Worm (Caenorhabditis elegans) whole organism, mixed stage, embryonic: Measurements from ENCODE around the gene odr-10.

Experiments used
- lin-32 ChIP-seq: fragments of 200-800 bp; sonication (Bioruptor generic); optimal IDR thresholded peaks from 2 replicates; lab custom pipeline; 2018; ENCODE audit warnings: mild to moderate bottlenecking, missing genetic modification characterization, missing compliant biosample characterization
- ztf-11 ChIP-seq: fragments of 150-350 bp; optimal IDR thresholded peaks from 2 replicates; lab custom pipeline; 2014; ENCODE audit warnings: missing biosample characterization, missing genetic modification characterization

ce11 chrX:6915279-6915678 is 49.5 kb upstream of the odr-10 start:
- no peak for TF ChIP-seq lin-32 (GFP tag; lab: Kevin White, UChicago)
- no peak for TF ChIP-seq ztf-11 (tag; lab: Kevin White, UChicago)
